Worm (Caenorhabditis elegans) whole organism, L4 larva: Measurements from ENCODE around the gene W02A2.9.

Source experiments
- F44E2.7 ChIP-seq: fragments of 200-800 bp; sonication (Bioruptor generic); IDR thresholded peaks from 2 replicates; pipeline ENCODE4 v2.1.2; 2022; ENCODE audit warnings: missing genetic modification characterization, missing compliant biosample characterization
- ZK337.2 ChIP-seq: fragments of 200-800 bp; sonication (Bioruptor generic); IDR thresholded peaks from 2 replicates; pipeline ENCODE4 v1.3.6; 2022; ENCODE audit warnings: missing genetic modification reagents, missing genetic modification characterization, missing compliant biosample characterization
- aha-1 ChIP-seq: fragments of 150-350 bp; peaks from one replicate; lab custom pipeline; 2014; ENCODE audit warnings: missing biosample characterization, missing genetic modification characterization
- ama-1 ChIP-seq: fragments of 150-350 bp; optimal IDR thresholded peaks from 2 replicates; lab custom pipeline; 2014; ENCODE audit warnings: inconsistent platforms, mixed read lengths
- arid-1 ChIP-seq: fragments of 200-800 bp; sonication (Bioruptor generic); conservative IDR thresholded peaks from 2 replicates; pipeline ENCODE4 v1.3.6; 2022; ENCODE audit warnings: missing genetic modification reagents, missing genetic modification characterization, missing compliant biosample characterization
- ceh-32 ChIP-seq: sonication (generic microtip); optimal IDR thresholded peaks from 2 replicates; lab custom pipeline; 2016; ENCODE audit warnings: mild to moderate bottlenecking, missing genetic modification characterization, missing compliant biosample characterization; ENCODE audit not compliant: poor library complexity
- ceh-82 ChIP-seq: sonication (generic microtip); optimal IDR thresholded peaks from 2 replicates; lab custom pipeline; 2017; ENCODE audit warnings: missing biosample characterization, missing genetic modification characterization
- cey-2 ChIP-seq: sonication (generic microtip); optimal IDR thresholded peaks from 3 replicates; lab custom pipeline; 2017; ENCODE audit warnings: missing genetic modification characterization, mild to moderate bottlenecking, missing compliant biosample characterization, antibody characterized with exemption, borderline replicate concordance; ENCODE audit not compliant: insufficient read depth
- daf-19 ChIP-seq: fragments of 200-800 bp; sonication (Bioruptor generic); conservative IDR thresholded peaks from 2 replicates; pipeline ENCODE4 v1.3.6; 2022; ENCODE audit warnings: missing genetic modification characterization, missing compliant biosample characterization
- dmd-9 ChIP-seq: fragments of 200-800 bp; sonication (Bioruptor generic); IDR thresholded peaks from 2 replicates; pipeline ENCODE4 v1.3.6; 2022; ENCODE audit warnings: missing genetic modification reagents, missing genetic modification characterization, missing compliant biosample characterization
- dpl-1 ChIP-seq: fragments of 150-350 bp; optimal IDR thresholded peaks from 2 replicates; lab custom pipeline; 2014; ENCODE audit warnings: missing biosample characterization, missing genetic modification reagents, missing genetic modification characterization
- egl-27 ChIP-seq: sonication (generic microtip); optimal IDR thresholded peaks from 3 replicates; lab custom pipeline; 2017; ENCODE audit warnings: missing biosample characterization, missing genetic modification reagents, missing genetic modification characterization
- hmg-1.1 ChIP-seq: fragments of 200-800 bp; sonication (Bioruptor generic); IDR thresholded peaks from 2 replicates; pipeline ENCODE4 v1.3.6; 2022; ENCODE audit warnings: missing genetic modification reagents, missing genetic modification characterization, missing compliant biosample characterization
- lin-29 ChIP-seq: fragments of 200-800 bp; sonication (Bioruptor generic); IDR thresholded peaks from 2 replicates; pipeline ENCODE4 v1.3.6; 2022; ENCODE audit warnings: missing genetic modification reagents, missing genetic modification characterization, missing compliant biosample characterization
- lin-38 ChIP-seq: fragments of 200-800 bp; sonication (Bioruptor generic); IDR thresholded peaks from 2 replicates; pipeline ENCODE4 v1.3.6; 2022; ENCODE audit warnings: missing genetic modification reagents, missing genetic modification characterization, missing compliant biosample characterization
- madf-9 ChIP-seq: fragments of 200-800 bp; sonication (Bioruptor generic); conservative IDR thresholded peaks from 2 replicates; pipeline ENCODE4 v1.3.6; 2022; ENCODE audit warnings: missing genetic modification reagents, missing genetic modification characterization, missing compliant biosample characterization
- mdl-1 ChIP-seq, 2 experiments: fragments of 150-350 bp in 1 of 2; sonication (generic microtip) in 1 of 2; optimal IDR thresholded peaks; 2 replicates each; lab custom pipeline; 2014 to 2017; ENCODE audit warnings: missing biosample characterization in 2 of 2, missing genetic modification characterization in 2 of 2
- mdt-29 ChIP-seq: fragments of 200-800 bp; sonication (Bioruptor generic); IDR thresholded peaks from 2 replicates; pipeline ENCODE4 v1.3.6; 2022; ENCODE audit warnings: missing genetic modification reagents, missing genetic modification characterization, missing compliant biosample characterization
- mep-1 ChIP-seq: fragments of 150-350 bp; sonication (generic microtip); optimal IDR thresholded peaks from 3 replicates; lab custom pipeline; 2014; ENCODE audit warnings: missing biosample characterization, missing genetic modification characterization
- mes-2 ChIP-seq: sonication (generic microtip); optimal IDR thresholded peaks from 2 replicates; lab custom pipeline; 2016; ENCODE audit warnings: missing genotype, mild to moderate bottlenecking, missing genetic modification characterization, missing compliant biosample characterization; ENCODE audit not compliant: poor library complexity, severe bottlenecking
- mxl-3 ChIP-seq: fragments of 200-800 bp; sonication (Bioruptor generic); optimal IDR thresholded peaks from 2 replicates; lab custom pipeline; 2018; ENCODE audit warnings: mild to moderate bottlenecking, missing genetic modification characterization, missing compliant biosample characterization
- nhr-10 ChIP-seq: fragments of 150-350 bp; optimal IDR thresholded peaks from 2 replicates; lab custom pipeline; 2014; ENCODE audit warnings: missing biosample characterization, missing genetic modification characterization
- nhr-25 ChIP-seq: sonication (generic microtip); optimal IDR thresholded peaks from 2 replicates; lab custom pipeline; 2017; ENCODE audit warnings: missing genetic modification characterization, mild to moderate bottlenecking, missing compliant biosample characterization, antibody characterized with exemption, moderate library complexity, borderline replicate concordance; ENCODE audit not compliant: insufficient read depth
- nhr-76 ChIP-seq: fragments of 150-350 bp; optimal IDR thresholded peaks from 2 replicates; lab custom pipeline; 2014; ENCODE audit warnings: missing biosample characterization, missing genetic modification characterization
- nhr-77 ChIP-seq: fragments of 150-350 bp; optimal IDR thresholded peaks from 2 replicates; lab custom pipeline; 2014; ENCODE audit warnings: missing biosample characterization, missing genetic modification characterization
- pha-4 ChIP-seq, 2 experiments: fragments of 150-350 bp in 1 of 2; fragments of 200-800 bp in 1 of 2; sonication (Bioruptor generic) in 1 of 2; IDR thresholded peaks in 1 of 2; optimal IDR thresholded peaks in 1 of 2; 2 replicates each; pipeline versions ENCODE4 v1.3.6 to Lab custom; 2014 to 2022; ENCODE audit warnings: missing genetic modification characterization in 2 of 2, missing genetic modification reagents in 2 of 2, missing biosample characterization in 1 of 2, missing compliant biosample characterization in 1 of 2
- saeg-2 ChIP-seq: fragments of 200-800 bp; sonication (Bioruptor generic); IDR thresholded peaks from 2 replicates; pipeline ENCODE4 v1.3.6; 2022; ENCODE audit warnings: missing genetic modification reagents, missing genetic modification characterization, missing compliant biosample characterization
- set-16 ChIP-seq: fragments of 200-800 bp; sonication (Bioruptor generic); IDR thresholded peaks from 2 replicates; pipeline ENCODE4 v1.3.6; 2022; ENCODE audit warnings: missing genetic modification reagents, missing genetic modification characterization, missing compliant biosample characterization
- snpc-1.2 ChIP-seq: fragments of 200-800 bp; sonication (Bioruptor generic); IDR thresholded peaks from 2 replicates; pipeline ENCODE4 v1.3.6; 2022; ENCODE audit warnings: missing genetic modification reagents, missing genetic modification characterization, missing compliant biosample characterization
- tag-97 ChIP-seq: fragments of 200-800 bp; sonication (Bioruptor generic); IDR thresholded peaks from 2 replicates; pipeline ENCODE4 v1.3.6; 2022; ENCODE audit warnings: missing genetic modification characterization, missing compliant biosample characterization
- unc-62 ChIP-seq, 3 experiments: fragments of 150-350 bp in 1 of 3; sonication (generic microtip); optimal IDR thresholded peaks in 2 of 3; peaks in 1 of 3; 1 replicate in 1 of 3; 2 replicates in 2 of 3; lab custom pipeline; 2014 to 2017; ENCODE audit warnings: missing biosample characterization in 3 of 3, missing genetic modification characterization in 3 of 3, missing genetic modification reagents in 3 of 3, missing genotype in 1 of 3
- ztf-7 ChIP-seq: fragments of 150-350 bp; optimal IDR thresholded peaks from 2 replicates; lab custom pipeline; 2014; ENCODE audit warnings: missing biosample characterization, missing genetic modification characterization

W02A2.9 gene

ce11 chrIV:13299648-13300047, 47.8 kb upstream of the W02A2.9 start:
- TF ChIP-seq unc-62 (GFP tag; optimal IDR thresholded peaks at IDR 0.05 in 1 of 2; lab: Kevin White, UChicago) (peak in 1 of 2 experiments; percentile 85), unc-62 (tag; optimal IDR thresholded peaks at IDR 0.05; lab: Kevin White, UChicago) (no peak), aha-1 (peak; percentile 55), nhr-10 (tag; lab: Kevin White, UChicago) (no peak), mdl-1 (tag; optimal IDR thresholded peaks at IDR 0.05; lab: Kevin White, UChicago) (no peak)

ce11 chrIV:13300109-13300508, 47.4 kb upstream of the W02A2.9 start, which contains the start of gene kdp-1:
Gene kdp-1 (plus strand): TSS chrIV:13300188.
- TF ChIP-seq set-16 (GFP tag; lab: Robert Waterston, UW) (peak; percentile 74), nhr-10 (tag; lab: Kevin White, UChicago) (no peak), ZK337.2 (GFP tag; lab: Robert Waterston, UW) (no peak), nhr-77 (tag; lab: Kevin White, UChicago) (no peak), lin-38 (GFP tag; lab: Robert Waterston, UW) (peak; percentile 58), ama-1 (peak; percentile 69), pha-4 (GFP tag; IDR thresholded peaks at IDR 0.05; lab: Robert Waterston, UW) (peak; percentile 34; the same call in 1 of the 2 replicates), pha-4 (tag; optimal IDR thresholded peaks at IDR 0.05; lab: Kevin White, UChicago) (no peak), F44E2.7 (no peak), dmd-9 (GFP tag; lab: Robert Waterston, UW) (0 out of 2 replicates have a peak, but pooled peaks have one; percentile 27), mdt-29 (0 out of 2 replicates have a peak, but pooled peaks have one; percentile 15), mep-1 (tag; lab: Kevin White, UChicago) (no peak), madf-9 (no peak)

ce11 chrIV:13300591-13300990, 46.9 kb upstream of the W02A2.9 start, which contains the start of gene csn-6:
Gene csn-6 (plus strand): TSS chrIV:13300824.
- TF ChIP-seq aha-1: peak; percentile 73
- peak; percentile 49 for TF ChIP-seq lin-38 (GFP tag; lab: Robert Waterston, UW)
- TF ChIP-seq mdt-29: no peak
- TF ChIP-seq tag-97 (GFP tag; lab: Robert Waterston, UW): no peak
- TF ChIP-seq nhr-76 (tag; lab: Kevin White, UChicago): no peak
- TF ChIP-seq mes-2 (tag; lab: Kevin White, UChicago): peak; percentile 24
- TF ChIP-seq ceh-82: no peak
- peak; percentile 51 for TF ChIP-seq ama-1

ce11 chrIV:13303442-13303841, 44.0 kb upstream of the W02A2.9 start, which contains the start of gene Y67H2A.7:
Gene Y67H2A.7 (plus strand): TSS chrIV:13303742.
- TF ChIP-seq set-16 (GFP tag; lab: Robert Waterston, UW): no peak
- no peak for TF ChIP-seq arid-1
- TF ChIP-seq saeg-2 (GFP tag; lab: Robert Waterston, UW): no peak
- no peak for TF ChIP-seq ceh-82
- TF ChIP-seq lin-29 (GFP tag; lab: Robert Waterston, UW): no peak
- no peak for TF ChIP-seq hmg-1.1
- no peak for TF ChIP-seq mes-2 (tag; lab: Kevin White, UChicago)
- no peak for TF ChIP-seq mxl-3 (GFP tag; lab: Kevin White, UChicago)
- no peak for TF ChIP-seq ceh-32 (tag; lab: Kevin White, UChicago)
- TF ChIP-seq daf-19 (GFP tag; lab: Robert Waterston, UW): no peak
- TF ChIP-seq cey-2 (tag; lab: Kevin White, UChicago): no peak
- no peak for TF ChIP-seq dpl-1 (GFP tag; lab: Kevin White, UChicago)
- no peak for TF ChIP-seq tag-97 (GFP tag; lab: Robert Waterston, UW)
- TF ChIP-seq ztf-7 (tag; lab: Kevin White, UChicago): no peak
- TF ChIP-seq snpc-1.2 (GFP tag; lab: Robert Waterston, UW): no peak
- no peak for TF ChIP-seq egl-27 (tag; lab: Kevin White, UChicago)
- TF ChIP-seq nhr-76 (tag; lab: Kevin White, UChicago): no peak
- TF ChIP-seq nhr-25 (tag; lab: Kevin White, UChicago): no peak
- TF ChIP-seq ZK337.2 (GFP tag; lab: Robert Waterston, UW): no peak
- no peak for TF ChIP-seq mdl-1 (tag; optimal IDR thresholded peaks at IDR 0.05; lab: Kevin White, UChicago)
